Worm (Caenorhabditis elegans) whole organism, L4 larva: ENCODE measurements around the gene gex-4.

Experiments used
- Y105C5A.15 ChIP-seq: fragments of 200-800 bp; sonication (Bioruptor generic); IDR thresholded peaks from 2 replicates; pipeline ENCODE4 v1.3.6; 2022; ENCODE audit warnings: missing genetic modification characterization, missing compliant biosample characterization
- aha-1 ChIP-seq: fragments of 150-350 bp; peaks from one replicate; lab custom pipeline; 2014; ENCODE audit warnings: missing biosample characterization, missing genetic modification characterization
- daf-19 ChIP-seq: fragments of 200-800 bp; sonication (Bioruptor generic); conservative IDR thresholded peaks from 2 replicates; pipeline ENCODE4 v1.3.6; 2022; ENCODE audit warnings: missing genetic modification characterization, missing compliant biosample characterization
- lin-1 ChIP-seq: fragments of 200-800 bp; sonication (Bioruptor generic); IDR thresholded peaks from 2 replicates; pipeline ENCODE4 v1.3.6; 2022; ENCODE audit warnings: missing genetic modification reagents, missing genetic modification characterization, missing compliant biosample characterization
- nhr-48 ChIP-seq: sonication (generic microtip); optimal IDR thresholded peaks from 2 replicates; lab custom pipeline; 2016; ENCODE audit warnings: mild to moderate bottlenecking, missing genetic modification characterization, missing compliant biosample characterization
- zag-1 ChIP-seq: fragments of 150-350 bp; optimal IDR thresholded peaks from 2 replicates; lab custom pipeline; 2014; ENCODE audit warnings: missing biosample characterization, missing genetic modification characterization
- zip-11 ChIP-seq: fragments of 200-800 bp; sonication (Bioruptor generic); IDR thresholded peaks from 2 replicates; pipeline ENCODE4 v1.3.6; 2022; ENCODE audit warnings: missing genetic modification characterization, missing compliant biosample characterization

- TF ChIP-seq Y105C5A.15 (GFP tag; lab: Robert Waterston, UW) (no peak), daf-19 (GFP tag; lab: Robert Waterston, UW) (no peak), aha-1 (tag; lab: Kevin White, UChicago) (no peak), nhr-48 (tag; lab: Kevin White, UChicago) (no peak), lin-1 (GFP tag; lab: Robert Waterston, UW) (no peak), zip-11 (GFP tag; lab: Robert Waterston, UW) (no peak), zag-1 (tag; lab: Kevin White, UChicago) (no peak)
Measured at ce11 chrIII:12251178-12251577, 32.7 kb upstream of the gex-4 start.
